Worm (Caenorhabditis elegans): ENCODE data around the gene ttr-22.

ce11 chrV:12281508-12281907 lies 40.3 kb downstream of the ttr-22 start:
- TF ChIP-seq dao-5 (tag; optimal IDR thresholded peaks at IDR 0.05) = no peak
- no peak for TF ChIP-seq him-1 (tag; optimal IDR thresholded peaks at IDR 0.05)
- no peak for TF ChIP-seq W03F9.2 (tag; optimal IDR thresholded peaks at IDR 0.05)
